Worm (Caenorhabditis elegans) whole organism, late embryonic: Measurements from ENCODE around the gene rec-8.

ENCODE experiments used
- F13H6.1 ChIP-seq: sonication (generic microtip); optimal IDR thresholded peaks from 2 replicates; lab custom pipeline; 2016; ENCODE audit warnings: missing genetic modification characterization, missing compliant biosample characterization
- fkh-6 ChIP-seq: sonication (generic microtip); optimal IDR thresholded peaks from 2 replicates; lab custom pipeline; 2016; ENCODE audit warnings: missing genetic modification characterization, missing compliant biosample characterization

DNA sequence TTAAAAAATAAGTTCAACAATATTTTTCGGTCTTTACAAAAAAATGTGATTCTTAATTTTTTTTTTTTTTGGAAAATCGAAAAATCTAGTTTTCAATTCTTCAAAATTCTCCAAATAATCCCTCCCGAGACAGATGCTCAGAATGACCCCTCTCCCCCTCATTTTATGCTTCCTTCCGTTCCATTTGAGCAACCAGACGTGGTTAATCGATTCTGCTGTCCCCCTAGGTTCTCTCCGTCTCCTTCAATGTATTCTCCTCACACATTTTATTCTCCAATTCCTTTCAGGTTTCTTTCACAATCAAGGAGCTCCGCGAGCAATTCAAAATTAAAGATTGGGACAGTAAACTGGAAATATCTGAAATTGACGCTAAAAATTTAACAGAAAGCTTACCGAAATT, 21.9 kb upstream of the rec-8 start:
- TF ChIP-seq fkh-6 (no peak), F13H6.1 (tag; lab: Kevin White, UChicago) (no peak)
